Worm (Caenorhabditis elegans) whole organism, mixed stage, embryonic: Measurements from ENCODE around the gene nspc-12.

Experiments
- ceh-43 ChIP-seq: fragments of 200-800 bp; sonication (Bioruptor generic); optimal IDR thresholded peaks from 2 replicates; lab custom pipeline; 2018; ENCODE audit warnings: mild to moderate bottlenecking, missing genetic modification characterization, moderate library complexity, missing compliant biosample characterization
- elt-1 ChIP-seq: sonication (generic microtip); optimal IDR thresholded peaks from 2 replicates; lab custom pipeline; 2017; ENCODE audit warnings: missing genetic modification characterization, mild to moderate bottlenecking, missing compliant biosample characterization, antibody characterized with exemption, moderate library complexity, borderline replicate concordance; ENCODE audit not compliant: insufficient read depth
- elt-3 ChIP-seq: fragments of 150-350 bp; optimal IDR thresholded peaks from 2 replicates; lab custom pipeline; 2014; ENCODE audit warnings: missing biosample characterization, missing genetic modification characterization
- lin-13 ChIP-seq: fragments of 150-350 bp; optimal IDR thresholded peaks from 2 replicates; lab custom pipeline; 2014; ENCODE audit warnings: missing biosample characterization, missing genetic modification characterization
- lsy-2 ChIP-seq: fragments of 150-350 bp; optimal IDR thresholded peaks from 2 replicates; lab custom pipeline; 2014; ENCODE audit warnings: missing biosample characterization, missing genetic modification characterization
- nhr-12 ChIP-seq: fragments of 150-350 bp; optimal IDR thresholded peaks from 2 replicates; lab custom pipeline; 2014; ENCODE audit warnings: missing biosample characterization, missing genetic modification characterization
- nhr-28 ChIP-seq: fragments of 150-350 bp; optimal IDR thresholded peaks from 2 replicates; lab custom pipeline; 2014; ENCODE audit warnings: missing biosample characterization, missing genetic modification characterization
- nhr-76 ChIP-seq: sonication (generic microtip); optimal IDR thresholded peaks from 2 replicates; lab custom pipeline; 2017; ENCODE audit warnings: missing biosample characterization, missing genetic modification characterization
- sptf-1 ChIP-seq: sonication (generic microtip); optimal IDR thresholded peaks from 2 replicates; lab custom pipeline; 2017; ENCODE audit warnings: mild to moderate bottlenecking, missing genetic modification characterization, moderate library complexity, missing compliant biosample characterization
- unc-120 ChIP-seq: sonication (generic microtip); optimal IDR thresholded peaks from 2 replicates; lab custom pipeline; 2017; ENCODE audit warnings: missing genetic modification characterization, missing compliant biosample characterization; ENCODE audit not compliant: poor library complexity, severe bottlenecking
- unc-39 ChIP-seq: fragments of 150-350 bp; optimal IDR thresholded peaks from 2 replicates; lab custom pipeline; 2014; ENCODE audit warnings: missing biosample characterization, missing genetic modification characterization
- unc-62 ChIP-seq: fragments of 150-350 bp; optimal IDR thresholded peaks from 2 replicates; lab custom pipeline; 2014; ENCODE audit warnings: missing biosample characterization, missing genetic modification reagents, missing genetic modification characterization
- ztf-11 ChIP-seq: fragments of 150-350 bp; optimal IDR thresholded peaks from 2 replicates; lab custom pipeline; 2014; ENCODE audit warnings: missing biosample characterization, missing genetic modification characterization

- no peak for TF ChIP-seq elt-3 (tag; lab: Kevin White, UChicago)
- no peak for TF ChIP-seq ztf-11 (tag; lab: Kevin White, UChicago)
- TF ChIP-seq ceh-43 (GFP tag; lab: Kevin White, UChicago), result no peak
- TF ChIP-seq unc-62 (GFP tag; lab: Kevin White, UChicago), result no peak
- no peak for TF ChIP-seq lsy-2 (tag; lab: Kevin White, UChicago)
- TF ChIP-seq sptf-1, result no peak
- TF ChIP-seq nhr-28 (tag; lab: Kevin White, UChicago), result no peak
- TF ChIP-seq elt-1 (tag; lab: Kevin White, UChicago), result no peak
- TF ChIP-seq unc-120 (tag; lab: Kevin White, UChicago), result no peak
- no peak for TF ChIP-seq nhr-12 (tag; lab: Kevin White, UChicago)
- no peak for TF ChIP-seq lin-13 (tag; lab: Kevin White, UChicago)
- no peak for TF ChIP-seq nhr-76
- TF ChIP-seq unc-39 (tag; lab: Kevin White, UChicago), result no peak
These were observed 8.2 kb downstream of the nspc-12 start, which contains the start of gene F42F12.14 for ce11 chrX:12348329-12348728.
